Worm (Caenorhabditis elegans): ENCODE results near the gene C52E2.2.

DNA sequence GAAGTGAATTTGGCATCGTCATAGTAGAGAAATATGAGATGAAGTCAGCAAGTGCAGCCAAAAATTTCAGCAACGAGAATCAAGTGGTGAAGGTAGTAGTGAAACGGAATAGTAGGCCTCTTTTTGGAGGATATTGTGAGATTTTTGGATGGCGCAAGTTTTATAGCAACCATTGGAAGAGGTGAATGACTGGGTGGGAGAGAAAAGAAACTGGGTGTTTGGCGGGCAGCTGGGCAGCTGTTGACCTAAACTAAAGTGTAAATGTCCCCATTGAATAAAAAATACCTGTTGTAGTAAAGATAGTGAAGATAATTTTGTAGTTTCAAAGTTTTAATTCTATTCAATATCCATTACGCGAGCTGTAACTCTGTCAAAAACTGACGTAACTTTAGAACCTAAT, 36.5 kb upstream of the C52E2.2 start:
- no peak for TF ChIP-seq tab-1 (GFP tag; IDR thresholded peaks at IDR 0.05)
- TF ChIP-seq ztf-29 (GFP tag; IDR thresholded peaks at IDR 0.05) = no peak
- no peak for TF ChIP-seq klf-2 (GFP tag; conservative IDR thresholded peaks at IDR 0.05)
- TF ChIP-seq med-1 (GFP tag; optimal IDR thresholded peaks at IDR 0.05; ENCODE audit: insufficient read depth) = no peak
- TF ChIP-seq cog-1 (tag; optimal IDR thresholded peaks at IDR 0.05) = no peak
- TF ChIP-seq flt-1 (GFP tag; IDR thresholded peaks at IDR 0.05) = no peak
